Fruit fly (Drosophila melanogaster): ENCODE data around the gene T48.

The T48 gene

DNA sequence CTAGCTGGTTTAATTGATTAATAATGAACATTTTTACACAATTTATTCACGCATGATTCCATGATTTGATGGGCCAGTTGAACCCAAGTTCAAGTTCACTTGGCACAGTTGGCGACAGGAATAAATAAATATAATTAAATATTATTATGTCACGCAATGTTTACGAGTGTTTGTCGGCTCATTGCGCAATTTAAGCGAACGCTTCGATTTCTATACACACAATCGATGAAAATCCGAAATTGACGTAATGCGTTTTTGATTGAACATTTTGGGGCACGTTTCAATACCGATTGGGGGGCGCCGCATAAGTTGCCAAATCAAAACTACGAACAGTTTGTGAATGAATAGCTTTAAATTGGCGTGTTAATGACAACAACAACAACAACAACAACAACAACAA, 15.8 kb downstream of the T48 start:
- TF ChIP-seq Hnf4 (GFP tag; optimal IDR thresholded peaks at IDR 0.05) = no peak
- TF ChIP-seq Dfd (GFP tag; optimal IDR thresholded peaks at IDR 0.05) = no peak
- no peak for TF ChIP-seq Vsx2 (GFP tag; optimal IDR thresholded peaks at IDR 0.05; ENCODE audit: partially characterized antibody)
- TF ChIP-seq h (GFP tag; optimal IDR thresholded peaks at IDR 0.05) = no peak
- no peak for TF ChIP-seq Rel (GFP tag; optimal IDR thresholded peaks at IDR 0.05)
- no peak for TF ChIP-seq Rel (tag; optimal IDR thresholded peaks at IDR 0.05)
- TF ChIP-seq Myc (optimal IDR thresholded peaks at IDR 0.05) = no peak

DNA sequence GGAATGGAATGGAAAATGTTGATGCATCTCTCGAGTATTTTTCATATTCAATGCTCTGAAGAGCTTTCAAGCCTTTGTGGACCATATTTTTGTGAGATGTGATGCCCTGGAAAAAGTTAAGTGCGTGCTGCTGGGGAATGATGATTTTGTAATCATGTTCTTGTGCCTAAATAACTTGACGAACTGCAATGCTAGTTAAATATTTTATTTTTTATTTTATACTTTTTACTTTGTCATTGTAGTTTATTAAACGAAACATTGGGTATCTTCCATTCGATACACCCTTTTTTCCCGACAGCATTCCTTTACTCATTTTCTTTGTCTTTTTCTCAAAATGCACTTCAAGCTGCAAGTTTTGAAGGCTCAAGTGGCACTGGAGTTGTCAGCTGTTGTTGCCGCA, 18.4 kb downstream of the T48 start:
- TF ChIP-seq sv (GFP tag; optimal IDR thresholded peaks at IDR 0.05) (no peak), foxo (GFP tag; optimal IDR thresholded peaks at IDR 0.05) (peak in 1 of 2 experiments; percentile 33), jim (GFP tag; optimal IDR thresholded peaks at IDR 0.05) (no peak), woc (GFP tag; optimal IDR thresholded peaks at IDR 0.05) (peak; percentile 4), pan (optimal IDR thresholded peaks at IDR 0.05) (no peak), Hr83 (GFP tag; optimal IDR thresholded peaks at IDR 0.05; ENCODE audit: poor library complexity, severe bottlenecking) (no peak), rgr (GFP tag; optimal IDR thresholded peaks at IDR 0.05) (peak; percentile 30)

DNA sequence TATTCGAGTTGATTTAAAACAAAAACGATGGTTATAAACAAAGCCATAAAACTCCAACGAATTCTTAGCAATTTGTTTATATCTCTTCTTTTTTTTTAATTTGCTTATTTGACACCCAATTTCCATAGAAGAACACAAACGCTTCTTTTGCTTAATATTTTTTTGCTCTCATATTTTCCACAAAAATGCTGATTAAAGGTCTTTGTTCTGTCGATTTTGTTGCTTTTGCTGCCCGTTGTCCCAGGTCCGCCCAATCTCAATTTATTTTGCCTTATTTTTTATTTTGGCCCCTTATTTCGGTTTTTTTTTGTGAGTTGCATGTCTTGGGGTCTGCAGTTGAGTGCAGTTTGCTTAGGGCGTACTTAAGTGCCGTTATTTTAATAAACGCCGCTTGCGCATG, 24.5 kb downstream of the T48 start:
- TF ChIP-seq Jra (GFP tag; optimal IDR thresholded peaks at IDR 0.05) (no peak), Sp1 (GFP tag; optimal IDR thresholded peaks at IDR 0.05) (no peak), foxo (GFP tag; optimal IDR thresholded peaks at IDR 0.05) (no peak), Vsx2 (GFP tag; optimal IDR thresholded peaks at IDR 0.05; ENCODE audit: partially characterized antibody) (no peak), Mio (GFP tag; optimal IDR thresholded peaks at IDR 0.05) (no peak), N (GFP tag; optimal IDR thresholded peaks at IDR 0.05) (no peak), Rel (GFP tag; optimal IDR thresholded peaks at IDR 0.05) (no peak), Rel (tag; optimal IDR thresholded peaks at IDR 0.05) (no peak)

DNA sequence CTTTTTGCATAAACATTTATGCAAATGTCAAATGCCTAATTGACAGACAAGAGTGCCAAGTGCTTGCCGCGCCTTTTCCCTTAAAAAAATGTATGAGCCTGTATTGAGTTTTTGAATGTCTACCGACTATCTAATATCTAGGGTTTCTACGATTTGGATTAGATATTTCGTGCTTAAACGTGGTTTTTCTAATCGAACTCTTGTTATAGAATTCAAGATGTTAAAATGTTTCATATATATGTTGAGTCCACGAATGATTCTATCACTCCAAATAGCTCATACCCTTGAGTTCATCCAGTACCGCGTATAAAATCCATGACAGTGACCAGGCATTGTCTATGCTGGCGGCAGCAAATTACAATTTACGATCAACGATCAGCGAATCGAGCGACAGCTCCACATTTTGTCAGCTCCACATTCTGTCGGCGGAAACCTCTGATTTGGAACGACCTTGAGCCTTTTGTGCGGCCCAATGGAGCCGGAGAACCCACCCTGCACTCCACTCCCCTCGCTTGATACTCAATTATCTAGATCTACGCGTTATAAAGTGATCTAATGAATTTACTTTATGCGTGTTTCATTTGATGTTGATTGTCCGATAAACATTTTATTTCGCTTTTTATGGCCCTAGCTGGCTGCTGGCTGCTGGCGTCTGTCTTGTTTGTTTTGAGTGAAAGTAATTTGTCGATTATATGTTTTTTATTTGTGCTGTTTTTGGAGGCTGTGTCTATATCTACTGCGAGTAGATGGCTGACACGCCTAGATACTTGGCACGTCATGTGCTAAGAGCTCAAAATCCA, 25.4 kb downstream of the T48 start:
- TF ChIP-seq dsf (GFP tag; optimal IDR thresholded peaks at IDR 0.05; ENCODE audit: borderline replicate concordance) = no peak
- no peak for TF ChIP-seq CG9705 (GFP tag; optimal IDR thresholded peaks at IDR 0.05)
- TF ChIP-seq pan (optimal IDR thresholded peaks at IDR 0.05) = no peak
- no peak for TF ChIP-seq OdsH (GFP tag; optimal IDR thresholded peaks at IDR 0.05)
- TF ChIP-seq lola (GFP tag; optimal IDR thresholded peaks at IDR 0.05) = no peak
- TF ChIP-seq GATAd (GFP tag; optimal IDR thresholded peaks at IDR 0.05) = no peak
- no peak for TF ChIP-seq HLH106 (tag; optimal IDR thresholded peaks at IDR 0.05)
- no peak for TF ChIP-seq CrebA (GFP tag; optimal IDR thresholded peaks at IDR 0.05; ENCODE audit: borderline replicate concordance)
- no peak for TF ChIP-seq woc (GFP tag; optimal IDR thresholded peaks at IDR 0.05)
- TF ChIP-seq h (GFP tag; optimal IDR thresholded peaks at IDR 0.05) = no peak
- TF ChIP-seq Jra (GFP tag; optimal IDR thresholded peaks at IDR 0.05) = no peak
- no peak for TF ChIP-seq Abd-B (GFP tag; optimal IDR thresholded peaks at IDR 0.05)
- TF ChIP-seq ey (GFP tag; optimal IDR thresholded peaks at IDR 0.05) = no peak
- TF ChIP-seq dl (GFP tag; optimal IDR thresholded peaks at IDR 0.05; ENCODE audit: insufficient read depth in 1 of 2, partially characterized antibody in 2 of 2) = no peak
- no peak for TF ChIP-seq Rel (GFP tag; optimal IDR thresholded peaks at IDR 0.05)
- TF ChIP-seq Rel (tag; optimal IDR thresholded peaks at IDR 0.05) = no peak
- no peak for TF ChIP-seq Sp1 (GFP tag; optimal IDR thresholded peaks at IDR 0.05)

DNA sequence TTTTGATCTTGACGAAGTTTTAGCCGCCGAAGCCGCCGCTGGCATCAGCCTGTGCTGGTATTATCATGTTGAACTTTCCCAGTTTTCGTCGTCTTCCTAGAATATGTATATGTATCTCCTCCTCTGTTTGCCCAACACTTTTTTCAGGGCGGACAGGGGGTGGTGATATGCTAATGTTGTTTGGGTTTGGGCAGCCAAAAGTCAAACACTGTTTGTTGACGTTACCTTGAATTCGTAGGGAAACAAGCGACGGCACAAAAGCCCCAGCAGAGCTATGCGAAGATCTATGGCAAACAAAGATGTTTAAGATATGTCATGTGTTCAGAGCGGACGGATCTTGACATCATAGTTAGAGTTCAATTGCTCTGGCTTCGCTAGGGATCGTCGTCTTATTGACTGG, 27.2 kb downstream of the T48 start:
- TF ChIP-seq foxo (GFP tag; optimal IDR thresholded peaks at IDR 0.05) (no peak), sage (GFP tag; optimal IDR thresholded peaks at IDR 0.05) (no peak)

DNA sequence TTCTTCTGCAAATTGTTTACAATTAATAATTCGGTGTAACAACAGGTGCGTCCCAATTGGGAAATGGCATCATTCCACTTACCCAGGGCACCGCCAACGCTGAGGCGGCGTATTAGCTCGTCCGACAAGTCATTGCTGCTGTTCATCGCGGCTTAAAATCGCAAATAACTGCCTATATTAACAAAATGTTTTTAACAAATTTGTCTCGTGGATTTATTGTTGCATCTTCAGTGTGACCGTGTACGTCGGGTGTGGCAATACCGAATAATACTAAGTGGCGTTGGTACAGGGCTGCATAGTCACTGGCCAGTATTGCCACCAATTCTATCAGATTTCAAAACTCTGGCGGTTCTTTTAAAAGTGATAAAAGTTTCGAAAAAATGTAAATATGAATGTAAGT, 31.1 kb downstream of the T48 start, which contains the start of gene Ets97D:
Gene Ets97D (minus strand): TSS at position 272 of the 400 bp plus-strand sequence.
- no peak for TF ChIP-seq Jra (GFP tag; optimal IDR thresholded peaks at IDR 0.05)
- no peak for TF ChIP-seq lola (GFP tag; optimal IDR thresholded peaks at IDR 0.05)
- no peak for TF ChIP-seq Abd-B (GFP tag; optimal IDR thresholded peaks at IDR 0.05)
- TF ChIP-seq Dif (GFP tag; optimal IDR thresholded peaks at IDR 0.05; ENCODE audit: partially characterized antibody) = no peak
- no peak for TF ChIP-seq foxo (GFP tag; optimal IDR thresholded peaks at IDR 0.05)
- no peak for TF ChIP-seq Hr83 (GFP tag; optimal IDR thresholded peaks at IDR 0.05; ENCODE audit: poor library complexity, severe bottlenecking)
- TF ChIP-seq Hr78 (GFP tag; optimal IDR thresholded peaks at IDR 0.05) = no peak
- no peak for TF ChIP-seq dl (GFP tag; optimal IDR thresholded peaks at IDR 0.05; ENCODE audit: insufficient read depth in 1 of 2, partially characterized antibody in 2 of 2)
- TF ChIP-seq brk (GFP tag; optimal IDR thresholded peaks at IDR 0.05) = no peak
- TF ChIP-seq ey (GFP tag; optimal IDR thresholded peaks at IDR 0.05) = no peak
- no peak for TF ChIP-seq N (GFP tag; optimal IDR thresholded peaks at IDR 0.05)
- TF ChIP-seq Myc (optimal IDR thresholded peaks at IDR 0.05) = no peak
- no peak for TF ChIP-seq OdsH (GFP tag; optimal IDR thresholded peaks at IDR 0.05)
- TF ChIP-seq tai (GFP tag; optimal IDR thresholded peaks at IDR 0.05) = no peak
- no peak for TF ChIP-seq Rel (GFP tag; optimal IDR thresholded peaks at IDR 0.05)
- TF ChIP-seq Rel (tag; optimal IDR thresholded peaks at IDR 0.05) = no peak
- no peak for TF ChIP-seq sv (GFP tag; optimal IDR thresholded peaks at IDR 0.05)

Data from whole organism, wandering third instar larva.